Worm (Caenorhabditis elegans) whole organism, early embryonic: Measurements from ENCODE around the gene cope-1.

Experiments used
- B0310.2 ChIP-seq: sonication (generic microtip); optimal IDR thresholded peaks from 2 replicates; lab custom pipeline; 2016; ENCODE audit warnings: mild to moderate bottlenecking, missing genetic modification characterization, missing compliant biosample characterization
- ama-1 ChIP-seq: fragments of 150-350 bp; optimal IDR thresholded peaks from 2 replicates; lab custom pipeline; 2014
- flt-1 ChIP-seq: fragments of 200-800 bp; sonication (Bioruptor generic); IDR thresholded peaks from 2 replicates; pipeline ENCODE4 v1.3.6; 2022; ENCODE audit warnings: missing genetic modification characterization, missing compliant biosample characterization

DNA sequence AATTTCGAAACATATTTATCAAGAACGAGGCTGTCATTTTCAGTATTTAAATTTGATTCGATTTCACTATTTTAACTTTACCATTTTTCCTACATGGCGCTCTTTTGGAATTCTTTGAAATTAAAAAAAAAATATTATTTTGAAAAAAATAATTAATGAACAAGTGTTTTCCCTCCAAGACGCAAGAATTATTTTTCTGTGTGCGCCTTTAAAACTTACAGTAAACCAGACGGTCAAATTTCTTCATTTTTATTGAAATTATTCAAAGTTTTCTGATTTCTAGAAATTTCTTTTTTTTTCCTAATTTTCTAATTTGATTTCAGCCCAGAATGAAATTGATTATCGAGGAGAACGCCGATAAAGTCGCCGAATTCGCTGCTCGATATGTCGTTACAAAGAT is 37.0 kb upstream of the cope-1 start, which contains the start of gene T03F6.3:
- TF ChIP-seq flt-1 (GFP tag; lab: Robert Waterston, UW) (no peak), ama-1 (no peak), B0310.2 (tag; lab: Kevin White, UChicago) (no peak)
